Worm (Caenorhabditis elegans) whole organism, L2 larva: ENCODE data around the gene T05A10.6.

Source experiments
- F13H6.1 ChIP-seq: sonication (generic microtip); optimal IDR thresholded peaks from 2 replicates; lab custom pipeline; 2016; ENCODE audit warnings: missing genetic modification characterization, missing compliant biosample characterization
- R02D3.7 ChIP-seq: fragments of 150-350 bp; optimal IDR thresholded peaks from 2 replicates; lab custom pipeline; 2014; ENCODE audit warnings: missing biosample characterization, missing genetic modification characterization
- Y55F3AM.14 ChIP-seq: fragments of 200-800 bp; sonication (Bioruptor generic); optimal IDR thresholded peaks from 2 replicates; lab custom pipeline; 2018; ENCODE audit warnings: mild to moderate bottlenecking, missing genetic modification characterization, missing compliant biosample characterization
- ZK546.5 ChIP-seq: sonication (generic microtip); optimal IDR thresholded peaks from 2 replicates; lab custom pipeline; 2017; ENCODE audit warnings: missing biosample characterization, missing genetic modification characterization
- alr-1 ChIP-seq: fragments of 150-350 bp; optimal IDR thresholded peaks from 2 replicates; lab custom pipeline; 2014; ENCODE audit warnings: missing biosample characterization, missing genetic modification characterization
- aly-2 ChIP-seq: fragments of 150-350 bp; optimal IDR thresholded peaks from 2 replicates; lab custom pipeline; 2014; ENCODE audit warnings: missing biosample characterization, missing genetic modification characterization
- blmp-1 ChIP-seq: sonication (generic microtip); optimal IDR thresholded peaks from 2 replicates; lab custom pipeline; 2017; ENCODE audit warnings: missing genetic modification characterization, mild to moderate bottlenecking, missing compliant biosample characterization, antibody characterized with exemption, moderate library complexity; ENCODE audit not compliant: insufficient read depth
- ceh-16 ChIP-seq: fragments of 150-350 bp; optimal IDR thresholded peaks from 2 replicates; lab custom pipeline; 2014; ENCODE audit warnings: missing biosample characterization, missing genetic modification characterization
- ceh-82 ChIP-seq: fragments of 150-350 bp; optimal IDR thresholded peaks from 2 replicates; lab custom pipeline; 2014; ENCODE audit warnings: missing biosample characterization, missing genetic modification characterization
- dmd-4 ChIP-seq: sonication (generic microtip); optimal IDR thresholded peaks from 2 replicates; lab custom pipeline; 2017; ENCODE audit warnings: missing biosample characterization, missing genetic modification characterization
- egl-27 ChIP-seq: sonication (generic microtip); optimal IDR thresholded peaks from 3 replicates; lab custom pipeline; 2017; ENCODE audit warnings: missing biosample characterization, missing genetic modification reagents, missing genetic modification characterization
- fos-1 ChIP-seq: fragments of 150-350 bp; optimal IDR thresholded peaks from 2 replicates; lab custom pipeline; 2014; ENCODE audit warnings: missing biosample characterization, missing genetic modification characterization
- gmeb-1 ChIP-seq: fragments of 150-350 bp; optimal IDR thresholded peaks from 2 replicates; lab custom pipeline; 2014; ENCODE audit warnings: missing biosample characterization, missing genetic modification characterization
- lin-11 ChIP-seq: fragments of 150-350 bp; sonication (generic microtip); optimal IDR thresholded peaks from 2 replicates; lab custom pipeline; 2014; ENCODE audit warnings: missing biosample characterization, missing genetic modification characterization, inconsistent platforms, mixed read lengths
- lin-39 ChIP-seq: fragments of 150-350 bp; optimal IDR thresholded peaks from 2 replicates; lab custom pipeline; 2014; ENCODE audit warnings: missing biosample characterization, missing genetic modification reagents, missing genetic modification characterization
- lsy-2 ChIP-seq, 2 experiments: fragments of 150-350 bp in 1 of 2; sonication (generic microtip) in 1 of 2; optimal IDR thresholded peaks; 2 replicates each; lab custom pipeline; 2014 to 2017; ENCODE audit warnings: missing biosample characterization in 2 of 2, missing genetic modification characterization in 2 of 2
- mab-5 ChIP-seq: fragments of 150-350 bp; optimal IDR thresholded peaks from 2 replicates; lab custom pipeline; 2014; ENCODE audit warnings: missing biosample characterization, missing genetic modification characterization
- mbf-1 ChIP-seq: sonication (generic microtip); optimal IDR thresholded peaks from 2 replicates; lab custom pipeline; 2017; ENCODE audit warnings: missing biosample characterization, missing genetic modification characterization
- mdl-1 ChIP-seq, 2 experiments: fragments of 150-350 bp in 1 of 2; sonication (generic microtip) in 1 of 2; optimal IDR thresholded peaks; 2 replicates each; lab custom pipeline; 2017; ENCODE audit warnings: missing biosample characterization in 2 of 2, missing genetic modification characterization in 2 of 2
- nhr-10 ChIP-seq: sonication (generic microtip); optimal IDR thresholded peaks from 2 replicates; lab custom pipeline; 2017; ENCODE audit warnings: missing biosample characterization, missing genetic modification characterization
- nhr-11 ChIP-seq: fragments of 150-350 bp; optimal IDR thresholded peaks from 2 replicates; lab custom pipeline; 2014; ENCODE audit warnings: missing biosample characterization, missing genetic modification characterization
- nhr-12 ChIP-seq: fragments of 150-350 bp; optimal IDR thresholded peaks from 2 replicates; lab custom pipeline; 2014; ENCODE audit warnings: missing biosample characterization, missing genetic modification characterization
- nhr-129 ChIP-seq: fragments of 150-350 bp; optimal IDR thresholded peaks from 2 replicates; lab custom pipeline; 2014; ENCODE audit warnings: missing biosample characterization, missing genetic modification characterization
- nhr-23 ChIP-seq: fragments of 150-350 bp; optimal IDR thresholded peaks from 2 replicates; lab custom pipeline; 2014; ENCODE audit warnings: missing biosample characterization, missing genetic modification reagents, missing genetic modification characterization
- nhr-237 ChIP-seq: fragments of 150-350 bp; optimal IDR thresholded peaks from 2 replicates; lab custom pipeline; 2014; ENCODE audit warnings: missing biosample characterization, missing genetic modification characterization
- nhr-25 ChIP-seq: fragments of 150-350 bp; sonication (generic microtip); optimal IDR thresholded peaks from 3 replicates; lab custom pipeline; 2014; ENCODE audit warnings: missing biosample characterization, missing genetic modification characterization
- nhr-6 ChIP-seq: fragments of 150-350 bp; optimal IDR thresholded peaks from 2 replicates; lab custom pipeline; 2014; ENCODE audit warnings: missing biosample characterization, missing genetic modification characterization
- sma-9 ChIP-seq, 2 experiments: fragments of 150-350 bp in 1 of 2; sonication (generic microtip) in 1 of 2; optimal IDR thresholded peaks; 2 replicates each; lab custom pipeline; 2014 to 2016; ENCODE audit warnings: missing genetic modification characterization in 2 of 2, mild to moderate bottlenecking in 1 of 2, missing biosample characterization in 1 of 2, missing compliant biosample characterization in 1 of 2, missing genetic modification reagents in 1 of 2, moderate library complexity in 1 of 2
- snpc-4 ChIP-seq: fragments of 150-350 bp; optimal IDR thresholded peaks from 2 replicates; lab custom pipeline; 2014; ENCODE audit warnings: missing biosample characterization, missing genetic modification characterization
- unc-39 ChIP-seq: fragments of 150-350 bp; optimal IDR thresholded peaks from 2 replicates; lab custom pipeline; 2014; ENCODE audit warnings: missing biosample characterization, missing genetic modification characterization
- unc-55 ChIP-seq: fragments of 150-350 bp; sonication (generic microtip); optimal IDR thresholded peaks from 3 replicates; lab custom pipeline; 2014; ENCODE audit warnings: missing biosample characterization, missing genetic modification reagents, missing genetic modification characterization
- unc-62 ChIP-seq: fragments of 150-350 bp; optimal IDR thresholded peaks from 2 replicates; lab custom pipeline; 2014; ENCODE audit warnings: missing biosample characterization, missing genetic modification reagents, missing genetic modification characterization
- zag-1 ChIP-seq: fragments of 150-350 bp; optimal IDR thresholded peaks from 2 replicates; lab custom pipeline; 2014; ENCODE audit warnings: missing biosample characterization, missing genetic modification characterization
- ztf-1 ChIP-seq: fragments of 200-800 bp; sonication (Bioruptor generic); conservative IDR thresholded peaks from 2 replicates; pipeline ENCODE4 v1.3.6; 2022; ENCODE audit warnings: missing genetic modification characterization, missing compliant biosample characterization
- ztf-4 ChIP-seq: fragments of 150-350 bp; optimal IDR thresholded peaks from 2 replicates; lab custom pipeline; 2014; ENCODE audit warnings: missing biosample characterization, missing genetic modification characterization

Gene T05A10.6

ce11 chrX:10754532-10754931 lies 40.0 kb downstream of the T05A10.6 start:
- TF ChIP-seq mab-5 (tag; lab: Kevin White, UChicago), result no peak
- TF ChIP-seq R02D3.7 (tag; lab: Kevin White, UChicago), result no peak
- TF ChIP-seq ceh-16 (tag; lab: Kevin White, UChicago), result no peak
- TF ChIP-seq sma-9 (GFP tag; optimal IDR thresholded peaks at IDR 0.05; lab: Kevin White, UChicago), result no peak
- TF ChIP-seq sma-9 (tag; optimal IDR thresholded peaks at IDR 0.05; lab: Kevin White, UChicago), result no peak
- no peak for TF ChIP-seq blmp-1 (tag; lab: Kevin White, UChicago)
- TF ChIP-seq lin-11 (tag; lab: Kevin White, UChicago), result no peak
- no peak for TF ChIP-seq gmeb-1 (tag; lab: Kevin White, UChicago)
- TF ChIP-seq nhr-12 (tag; lab: Kevin White, UChicago), result no peak
- TF ChIP-seq egl-27, result no peak
- no peak for TF ChIP-seq unc-39 (tag; lab: Kevin White, UChicago)
- no peak for TF ChIP-seq Y55F3AM.14
- TF ChIP-seq ZK546.5, result no peak
- TF ChIP-seq snpc-4, result no peak
- TF ChIP-seq zag-1 (tag; lab: Kevin White, UChicago), result no peak

ce11 chrX:10753403-10753802 lies 41.1 kb downstream of the T05A10.6 start, which contains the start of gene R07A4.3:
TSS of gene R07A4.3 (plus strand) at chrX:10753703.
- TF ChIP-seq dmd-4 (tag; lab: Kevin White, UChicago), result no peak
- no peak for TF ChIP-seq ztf-4
- no peak for TF ChIP-seq ceh-82 (tag; lab: Kevin White, UChicago)
- no peak for TF ChIP-seq F13H6.1 (tag; lab: Kevin White, UChicago)
- no peak for TF ChIP-seq nhr-11 (tag; lab: Kevin White, UChicago)
- no peak for TF ChIP-seq alr-1 (tag; lab: Kevin White, UChicago)
- TF ChIP-seq unc-39 (tag; lab: Kevin White, UChicago), result no peak
- TF ChIP-seq sma-9 (GFP tag; optimal IDR thresholded peaks at IDR 0.05; lab: Kevin White, UChicago), result no peak
- TF ChIP-seq sma-9 (tag; optimal IDR thresholded peaks at IDR 0.05; lab: Kevin White, UChicago), result no peak
- TF ChIP-seq unc-62 (GFP tag; lab: Kevin White, UChicago), result no peak
- TF ChIP-seq nhr-25 (tag; lab: Kevin White, UChicago), result no peak
- TF ChIP-seq nhr-237 (tag; lab: Kevin White, UChicago), result no peak
- TF ChIP-seq snpc-4, result no peak
- TF ChIP-seq mbf-1 (tag; lab: Kevin White, UChicago), result no peak
- TF ChIP-seq lsy-2 (tag; optimal IDR thresholded peaks at IDR 0.05; lab: Kevin White, UChicago), result no peak
- no peak for TF ChIP-seq nhr-10 (tag; lab: Kevin White, UChicago)

- no peak for TF ChIP-seq ztf-1
- TF ChIP-seq fos-1, result peak; percentile 55
- TF ChIP-seq nhr-129 (tag; lab: Kevin White, UChicago), result peak; percentile 3
Measured at ce11 chrX:10748145-10748544, 46.4 kb downstream of the T05A10.6 start.

- TF ChIP-seq lsy-2 (tag; optimal IDR thresholded peaks at IDR 0.05; lab: Kevin White, UChicago) (no peak), mdl-1 (tag; optimal IDR thresholded peaks at IDR 0.05; lab: Kevin White, UChicago) (no peak), aly-2 (tag; lab: Kevin White, UChicago) (no peak), nhr-12 (tag; lab: Kevin White, UChicago) (no peak), lin-39 (tag; lab: Kevin White, UChicago) (no peak), mbf-1 (tag; lab: Kevin White, UChicago) (no peak), unc-55 (no peak), lin-11 (tag; lab: Kevin White, UChicago) (no peak), nhr-23 (tag; lab: Kevin White, UChicago) (no peak), ztf-4 (no peak), nhr-6 (tag; lab: Kevin White, UChicago) (no peak), Y55F3AM.14 (no peak), alr-1 (tag; lab: Kevin White, UChicago) (no peak), R02D3.7 (tag; lab: Kevin White, UChicago) (no peak), sma-9 (GFP tag; optimal IDR thresholded peaks at IDR 0.05; lab: Kevin White, UChicago) (no peak), sma-9 (tag; optimal IDR thresholded peaks at IDR 0.05; lab: Kevin White, UChicago) (no peak)
Measured at ce11 chrX:10746388-10746787, 48.2 kb downstream of the T05A10.6 start, which contains the start of gene R07A4.2. TSS of gene R07A4.2 (minus strand) at chrX:10746488.
